Worm (Caenorhabditis elegans) whole organism, midembryonic: ENCODE data around the gene otub-4.

ENCODE experiments used
- T22C8.4 ChIP-seq: fragments of 200-800 bp; sonication (Bioruptor generic); IDR thresholded peaks from 2 replicates; pipeline ENCODE4 v1.3.6; 2022; ENCODE audit warnings: missing genetic modification characterization, missing compliant biosample characterization
- cog-1 ChIP-seq: sonication (generic microtip); optimal IDR thresholded peaks from 2 replicates; lab custom pipeline; 2016; ENCODE audit warnings: missing genetic modification characterization, missing compliant biosample characterization
- flt-1 ChIP-seq: fragments of 200-800 bp; sonication (Bioruptor generic); IDR thresholded peaks from 2 replicates; pipeline ENCODE4 v1.3.6; 2022; ENCODE audit warnings: missing genetic modification characterization, missing compliant biosample characterization
- klf-2 ChIP-seq: fragments of 200-800 bp; sonication (Bioruptor generic); conservative IDR thresholded peaks from 2 replicates; pipeline ENCODE4 v1.3.6; 2022; ENCODE audit warnings: missing genetic modification reagents, missing genetic modification characterization, missing compliant biosample characterization
- med-1 ChIP-seq: sonication (generic microtip); optimal IDR thresholded peaks from 2 replicates; lab custom pipeline; 2017; ENCODE audit warnings: missing genetic modification characterization, mild to moderate bottlenecking, missing compliant biosample characterization, antibody characterized with exemption, missing genetic modification reagents; ENCODE audit not compliant: insufficient read depth
- ref-1 ChIP-seq: fragments of 200-800 bp; sonication (Bioruptor generic); conservative IDR thresholded peaks from 2 replicates; pipeline ENCODE4 v1.3.6; 2022; ENCODE audit warnings: missing genetic modification reagents, missing genetic modification characterization, missing compliant biosample characterization
- tab-1 ChIP-seq: fragments of 200-800 bp; sonication (Bioruptor generic); IDR thresholded peaks from 2 replicates; pipeline ENCODE4 v1.3.6; 2022; ENCODE audit warnings: missing genetic modification characterization, missing compliant biosample characterization
- ztf-23 ChIP-seq: fragments of 200-800 bp; sonication (Bioruptor generic); IDR thresholded peaks from 2 replicates; pipeline ENCODE4 v1.3.6; 2022; ENCODE audit warnings: missing genetic modification reagents, missing genetic modification characterization, missing compliant biosample characterization
- ztf-29 ChIP-seq: fragments of 200-800 bp; sonication (Bioruptor generic); IDR thresholded peaks from 2 replicates; pipeline ENCODE4 v1.3.6; 2022; ENCODE audit warnings: missing genetic modification reagents, missing genetic modification characterization, missing compliant biosample characterization

Gene otub-4

ce11 chrIV:3378080-3378804 is at the start of gene otub-4:
otub-4 (minus strand) TSS chrIV:3378130.
- TF ChIP-seq ztf-29 (GFP tag; lab: Robert Waterston, UW) (no peak), flt-1 (GFP tag; lab: Robert Waterston, UW) (no peak), cog-1 (tag; lab: Kevin White, UChicago) (no peak), T22C8.4 (GFP tag; lab: Robert Waterston, UW) (no peak), ztf-23 (GFP tag; lab: Robert Waterston, UW) (no peak), med-1 (GFP tag; lab: Kevin White, UChicago) (no peak), ref-1 (GFP tag; lab: Robert Waterston, UW) (no peak), klf-2 (GFP tag; lab: Robert Waterston, UW) (no peak), tab-1 (GFP tag; lab: Robert Waterston, UW) (no peak)

- TF ChIP-seq ztf-23 (GFP tag; lab: Robert Waterston, UW) (no peak), ref-1 (GFP tag; lab: Robert Waterston, UW) (no peak), ztf-29 (GFP tag; lab: Robert Waterston, UW) (no peak), med-1 (GFP tag; lab: Kevin White, UChicago) (no peak)
Observed at ce11 chrIV:3422516-3422915, 44.6 kb upstream of the otub-4 start, which contains the start of gene C04C3.6. C04C3.6 (minus strand) TSS chrIV:3422616.

- no peak for TF ChIP-seq ztf-29 (GFP tag; lab: Robert Waterston, UW)
- TF ChIP-seq T22C8.4 (GFP tag; lab: Robert Waterston, UW): peak; percentile 59; the same call in 1 of the 2 replicates
- TF ChIP-seq ref-1 (GFP tag; lab: Robert Waterston, UW): no peak
Observed at ce11 chrIV:3418741-3419140, 40.8 kb upstream of the otub-4 start.

ce11 chrIV:3415383-3415782 is 37.5 kb upstream of the otub-4 start, which contains the start of gene lgc-9:
lgc-9 (plus strand) TSS chrIV:3415683.
- TF ChIP-seq med-1 (GFP tag; lab: Kevin White, UChicago) (no peak), flt-1 (GFP tag; lab: Robert Waterston, UW) (no peak), ref-1 (GFP tag; lab: Robert Waterston, UW) (no peak), klf-2 (GFP tag; lab: Robert Waterston, UW) (no peak), tab-1 (GFP tag; lab: Robert Waterston, UW) (no peak), ztf-29 (GFP tag; lab: Robert Waterston, UW) (no peak), T22C8.4 (GFP tag; lab: Robert Waterston, UW) (no peak), cog-1 (tag; lab: Kevin White, UChicago) (no peak), ztf-23 (GFP tag; lab: Robert Waterston, UW) (no peak)

ce11 chrIV:3400941-3401340 is 23.0 kb upstream of the otub-4 start:
- TF ChIP-seq cog-1 (tag; lab: Kevin White, UChicago) (no peak), klf-2 (GFP tag; lab: Robert Waterston, UW) (no peak), tab-1 (GFP tag; lab: Robert Waterston, UW) (no peak), ztf-23 (GFP tag; lab: Robert Waterston, UW) (no peak), ref-1 (GFP tag; lab: Robert Waterston, UW) (no peak), flt-1 (GFP tag; lab: Robert Waterston, UW) (no peak), med-1 (GFP tag; lab: Kevin White, UChicago) (no peak), T22C8.4 (GFP tag; lab: Robert Waterston, UW) (no peak), ztf-29 (GFP tag; lab: Robert Waterston, UW) (no peak)

- TF ChIP-seq tab-1 (GFP tag; lab: Robert Waterston, UW) (0 out of 2 replicates have a peak, but pooled peaks have one; percentile 41), ref-1 (GFP tag; lab: Robert Waterston, UW) (no peak), ztf-29 (GFP tag; lab: Robert Waterston, UW) (peak; percentile 84)
Observed at ce11 chrIV:3399015-3399722, 21.2 kb upstream of the otub-4 start, which contains the start of the genes dyf-3 and pdhb-1. dyf-3 (minus strand) TSS chrIV:3399231. pdhb-1 (plus strand) TSS chrIV:3399672.

ce11 chrIV:3398078-3398477 is 20.1 kb upstream of the otub-4 start:
- TF ChIP-seq med-1 (GFP tag; lab: Kevin White, UChicago): no peak
- TF ChIP-seq ztf-29 (GFP tag; lab: Robert Waterston, UW): no peak
- TF ChIP-seq cog-1 (tag; lab: Kevin White, UChicago): no peak
- TF ChIP-seq ztf-23 (GFP tag; lab: Robert Waterston, UW): no peak
- no peak for TF ChIP-seq ref-1 (GFP tag; lab: Robert Waterston, UW)
- no peak for TF ChIP-seq T22C8.4 (GFP tag; lab: Robert Waterston, UW)
- no peak for TF ChIP-seq klf-2 (GFP tag; lab: Robert Waterston, UW)
- no peak for TF ChIP-seq flt-1 (GFP tag; lab: Robert Waterston, UW)
- no peak for TF ChIP-seq tab-1 (GFP tag; lab: Robert Waterston, UW)

- TF ChIP-seq flt-1 (GFP tag; lab: Robert Waterston, UW) (no peak), T22C8.4 (GFP tag; lab: Robert Waterston, UW) (no peak), cog-1 (tag; lab: Kevin White, UChicago) (no peak), ztf-29 (GFP tag; lab: Robert Waterston, UW) (no peak), ztf-23 (GFP tag; lab: Robert Waterston, UW) (no peak), ref-1 (GFP tag; lab: Robert Waterston, UW) (no peak), tab-1 (GFP tag; lab: Robert Waterston, UW) (no peak), med-1 (GFP tag; lab: Kevin White, UChicago) (no peak)
Observed at ce11 chrIV:3395581-3395980, 17.7 kb upstream of the otub-4 start, which contains the start of gene C04C3.14. C04C3.14 (plus strand) TSS chrIV:3395881.
